Worm (Caenorhabditis elegans) whole organism, mixed stage, embryonic: ENCODE measurements around the gene T19C4.24.

Source experiments
- M03D4.4 ChIP-seq: sonication (generic microtip); optimal IDR thresholded peaks from 2 replicates; lab custom pipeline; 2017; ENCODE audit warnings: mild to moderate bottlenecking, missing genetic modification characterization, missing compliant biosample characterization
- elt-3 ChIP-seq: fragments of 150-350 bp; optimal IDR thresholded peaks from 2 replicates; lab custom pipeline; 2014; ENCODE audit warnings: missing biosample characterization, missing genetic modification characterization
- mep-1 ChIP-seq: fragments of 150-350 bp; optimal IDR thresholded peaks from 2 replicates; lab custom pipeline; 2017; ENCODE audit warnings: missing biosample characterization, missing genetic modification reagents, missing genetic modification characterization, inconsistent platforms
- nhr-12 ChIP-seq: fragments of 150-350 bp; optimal IDR thresholded peaks from 2 replicates; lab custom pipeline; 2014; ENCODE audit warnings: missing biosample characterization, missing genetic modification characterization
- nhr-28 ChIP-seq: fragments of 150-350 bp; optimal IDR thresholded peaks from 2 replicates; lab custom pipeline; 2014; ENCODE audit warnings: missing biosample characterization, missing genetic modification characterization
- unc-62 ChIP-seq: fragments of 150-350 bp; optimal IDR thresholded peaks from 2 replicates; lab custom pipeline; 2014; ENCODE audit warnings: missing biosample characterization, missing genetic modification reagents, missing genetic modification characterization

DNA sequence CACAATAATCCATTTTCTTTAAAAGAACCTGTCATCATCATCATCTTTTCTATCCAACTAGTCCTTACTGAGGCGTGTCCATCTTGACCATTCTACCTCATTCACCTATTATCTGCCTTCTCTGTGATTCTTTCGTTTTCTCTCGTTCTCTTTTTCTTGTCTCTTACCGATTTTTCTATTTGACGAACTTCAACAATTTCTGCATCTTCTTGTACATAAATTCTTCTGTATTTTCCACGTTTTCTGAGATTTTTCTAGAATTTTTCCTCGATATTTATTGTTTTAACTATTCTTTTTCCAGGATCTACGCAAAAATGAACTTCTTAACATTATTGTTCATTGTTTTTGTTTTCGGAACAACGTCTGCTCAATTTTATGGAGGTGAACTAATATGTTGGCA is 36.1 kb upstream of the T19C4.24 start, which contains the start of gene cnc-10:
- no peak for TF ChIP-seq elt-3 (tag; lab: Kevin White, UChicago)
- no peak for TF ChIP-seq mep-1 (tag; lab: Kevin White, UChicago)
- no peak for TF ChIP-seq nhr-12 (tag; lab: Kevin White, UChicago)
- TF ChIP-seq nhr-28: no peak
- no peak for TF ChIP-seq unc-62 (GFP tag; lab: Kevin White, UChicago)
- no peak for TF ChIP-seq M03D4.4 (tag; lab: Kevin White, UChicago)
